Worm (Caenorhabditis elegans) whole organism, dauer: ENCODE results near the gene str-182.

Source experiments
- unc-62 ChIP-seq: sonication (generic microtip); optimal IDR thresholded peaks from 2 replicates; lab custom pipeline; 2017; ENCODE audit warnings: missing biosample characterization, missing genetic modification reagents, missing genetic modification characterization

The str-182 gene

DNA sequence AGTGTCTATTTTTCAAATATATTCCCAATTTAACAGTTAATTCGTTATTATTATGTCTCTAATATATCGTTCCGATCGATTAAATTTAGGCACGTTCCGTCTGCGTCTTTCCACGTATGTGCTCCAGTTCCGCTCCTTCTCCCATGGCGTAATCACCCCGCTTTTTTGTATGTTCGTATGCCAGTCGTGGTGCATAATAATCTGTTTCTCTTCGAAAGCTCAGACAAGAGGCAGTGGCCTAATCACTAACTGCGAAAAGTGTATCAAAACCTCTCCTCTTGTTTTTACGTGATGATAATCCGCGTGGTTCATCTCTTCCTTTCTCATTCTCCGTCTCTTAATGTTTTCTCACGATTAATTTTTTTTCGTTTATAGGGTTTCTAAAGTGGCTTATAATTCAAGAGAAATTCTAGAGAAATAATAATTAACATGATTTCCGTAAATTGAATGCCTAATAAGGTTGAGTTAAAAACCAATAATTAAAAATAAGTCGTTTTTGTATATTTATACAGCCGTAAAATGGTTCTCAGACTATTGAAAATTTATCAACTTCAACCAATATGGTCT, 14.5 kb upstream of the str-182 start:
- TF ChIP-seq unc-62 (GFP tag; lab: Kevin White, UChicago), result no peak

DNA sequence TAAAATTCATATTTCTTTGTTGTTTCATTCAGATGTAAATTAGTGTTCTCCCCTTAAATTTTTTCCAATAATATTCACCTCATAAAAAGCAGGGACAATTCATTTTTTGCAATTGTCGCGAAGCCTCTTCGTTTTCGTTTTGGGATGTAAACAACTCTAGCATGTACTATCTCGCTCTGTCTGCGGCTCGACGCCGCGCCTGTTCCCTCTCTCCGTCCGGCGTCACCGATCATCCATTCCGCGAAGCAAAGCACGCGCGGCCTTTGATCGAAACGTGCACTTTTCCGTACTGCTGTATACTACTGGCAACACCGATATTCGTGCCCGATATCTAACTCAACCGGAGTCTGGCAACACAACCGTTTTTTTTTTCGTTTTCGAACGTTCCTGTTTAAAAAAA, 13.7 kb upstream of the str-182 start:
- no peak for TF ChIP-seq unc-62 (GFP tag; lab: Kevin White, UChicago)

DNA sequence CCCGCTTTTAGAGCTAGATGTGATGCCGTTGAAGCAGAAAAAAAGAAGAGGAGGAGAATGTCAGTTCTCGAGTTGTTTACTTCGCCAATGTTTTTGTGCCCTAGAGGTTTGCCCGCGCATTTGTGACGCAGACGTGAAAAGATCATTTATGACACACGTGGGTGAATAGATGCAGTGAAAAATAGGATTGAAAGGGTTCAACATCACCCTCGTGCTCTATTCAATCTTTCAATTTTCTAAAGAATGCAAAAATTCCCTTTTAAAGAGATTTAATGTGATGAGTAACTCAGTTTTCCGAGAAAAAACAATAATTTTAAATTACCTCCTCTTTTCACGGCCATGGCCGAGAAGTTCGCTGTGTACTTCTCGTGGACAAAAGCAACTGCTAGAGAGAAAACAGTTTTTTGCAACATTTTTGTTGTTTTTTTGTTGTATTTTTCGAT, 13.2 kb upstream of the str-182 start:
- no peak for TF ChIP-seq unc-62 (GFP tag; lab: Kevin White, UChicago)

DNA sequence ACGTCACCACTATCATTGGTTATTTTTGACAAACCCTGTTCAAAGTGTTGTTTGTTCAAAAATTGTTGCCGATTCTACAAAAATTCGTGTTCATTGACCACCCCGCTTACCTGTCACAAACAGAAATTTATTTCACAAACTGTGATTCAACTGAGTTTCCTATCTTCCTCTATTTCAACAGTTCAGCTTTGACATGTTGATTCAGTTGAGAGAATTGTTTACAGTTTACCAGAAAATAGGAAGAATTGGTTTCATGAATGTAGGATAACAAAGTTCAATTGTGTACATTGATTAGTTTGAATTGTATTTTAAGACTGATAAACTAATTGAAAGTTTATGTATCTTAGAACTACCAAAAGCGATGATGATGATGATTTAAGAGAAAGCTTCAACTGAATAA, 12.4 kb upstream of the str-182 start:
- TF ChIP-seq unc-62 (GFP tag; lab: Kevin White, UChicago), result no peak

DNA sequence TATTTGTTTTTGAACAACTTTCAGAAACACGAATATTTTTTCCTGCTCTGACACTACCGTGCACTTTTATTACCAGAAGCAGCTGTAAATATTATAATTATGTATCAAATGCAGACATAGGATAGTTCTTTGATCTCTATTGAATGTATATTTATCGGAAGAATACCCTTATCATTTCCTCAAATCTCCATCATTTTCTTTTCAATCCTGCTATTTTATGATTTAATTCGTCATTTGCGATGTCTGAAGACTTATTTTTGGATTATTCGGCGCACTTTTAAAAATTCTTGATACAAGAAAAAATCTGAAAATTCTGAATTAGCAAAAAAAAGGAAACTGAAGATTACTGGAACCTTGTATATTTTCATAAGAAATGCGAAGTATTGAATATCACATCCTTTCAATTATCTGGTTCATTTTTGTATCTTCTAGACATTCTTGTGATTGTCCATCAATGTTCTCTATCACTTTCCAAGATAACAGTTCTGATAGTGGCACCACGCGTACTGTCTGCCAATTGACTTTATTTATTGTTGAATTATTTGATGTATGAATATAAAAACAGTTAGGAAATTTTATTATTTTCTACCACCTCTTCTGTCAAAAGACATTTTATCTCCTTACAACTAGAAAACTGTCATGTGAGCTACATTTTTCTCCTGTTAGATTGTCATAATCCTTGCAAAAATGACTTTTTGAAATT, 10.9 kb upstream of the str-182 start:
- TF ChIP-seq unc-62 (GFP tag; lab: Kevin White, UChicago), result no peak

DNA sequence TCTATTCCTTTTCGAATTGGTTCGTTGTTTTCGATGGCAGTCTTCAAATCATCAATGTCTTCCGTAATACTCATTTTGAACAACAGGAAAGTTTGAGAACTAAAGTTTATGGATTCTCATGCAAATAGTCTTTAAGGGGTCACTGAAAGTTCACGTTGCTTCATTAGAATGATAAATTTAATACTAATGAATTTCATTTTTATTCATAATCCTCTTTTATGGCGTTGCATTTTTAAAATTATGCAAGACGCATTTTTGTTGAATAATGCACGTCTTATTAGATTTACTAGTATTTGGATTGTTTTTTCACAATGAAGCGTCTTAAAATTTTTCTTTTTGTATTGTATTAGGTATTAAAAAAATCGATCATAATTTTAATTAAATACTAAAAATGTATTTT, 9.9 kb upstream of the str-182 start, which contains the start of gene C12D8.9:
Gene C12D8.9 (minus strand): TSS at position 101 of the 400 bp plus-strand sequence.
- no peak for TF ChIP-seq unc-62 (GFP tag; lab: Kevin White, UChicago)

DNA sequence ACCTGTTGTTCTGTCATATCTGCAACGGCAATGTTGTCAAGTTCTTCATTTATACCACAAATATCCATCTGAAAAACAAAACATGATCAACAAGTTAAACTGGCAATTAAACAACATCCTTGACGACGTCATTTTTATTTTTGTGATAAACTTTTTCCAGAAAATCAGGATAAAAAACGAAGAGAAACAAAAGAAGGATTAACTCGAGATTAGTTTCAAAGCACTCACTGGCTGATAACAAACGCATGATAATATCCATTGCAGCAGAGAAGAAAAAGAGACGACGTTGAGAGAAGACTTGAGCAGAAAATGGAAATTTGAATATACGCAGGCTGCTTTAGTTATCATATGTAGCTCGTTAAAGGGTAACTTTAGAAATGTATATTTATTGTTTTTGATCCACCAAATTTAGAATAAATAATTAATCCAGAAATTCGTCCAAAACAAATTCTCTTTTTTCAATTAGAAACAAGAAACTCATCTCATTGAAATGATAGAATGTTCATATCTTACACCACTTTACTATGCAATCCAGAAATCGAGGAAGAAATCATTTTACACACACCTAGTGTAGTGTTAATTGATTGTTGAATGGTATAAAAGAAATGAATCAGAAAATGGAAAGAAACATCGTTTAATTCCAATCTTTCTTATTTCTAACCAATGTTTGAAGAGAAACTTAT, 8.0 kb upstream of the str-182 start, which contains the start of the genes C12D8.21 and col-148:
Gene C12D8.21 (minus strand): TSS at position 68 of the 683 bp plus-strand sequence.
Gene col-148 (plus strand): TSS at position 633 of the 683 bp plus-strand sequence.
- TF ChIP-seq unc-62 (GFP tag; lab: Kevin White, UChicago), result no peak

DNA sequence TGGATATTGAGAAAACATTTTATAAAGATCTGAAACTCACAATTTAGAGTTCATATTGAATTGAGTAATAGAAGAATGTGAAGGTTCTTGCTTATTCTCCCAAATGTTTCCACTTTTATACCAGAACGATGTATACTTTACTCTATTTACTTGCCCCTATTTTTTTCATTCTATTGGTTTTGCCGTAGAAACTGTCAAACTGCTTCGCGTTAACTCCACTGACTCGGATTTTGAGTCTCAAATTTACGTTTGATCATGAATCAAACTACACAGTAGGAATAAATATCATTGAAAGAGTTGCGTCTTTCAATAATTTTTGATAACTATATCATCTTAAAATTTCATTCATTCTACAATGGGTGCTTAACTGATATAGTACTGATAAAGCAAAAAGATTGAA, 6.6 kb upstream of the str-182 start, which contains the start of gene fipr-8:
Gene fipr-8 (minus strand): TSS at position 101 of the 400 bp plus-strand sequence.
- no peak for TF ChIP-seq unc-62 (GFP tag; lab: Kevin White, UChicago)

DNA sequence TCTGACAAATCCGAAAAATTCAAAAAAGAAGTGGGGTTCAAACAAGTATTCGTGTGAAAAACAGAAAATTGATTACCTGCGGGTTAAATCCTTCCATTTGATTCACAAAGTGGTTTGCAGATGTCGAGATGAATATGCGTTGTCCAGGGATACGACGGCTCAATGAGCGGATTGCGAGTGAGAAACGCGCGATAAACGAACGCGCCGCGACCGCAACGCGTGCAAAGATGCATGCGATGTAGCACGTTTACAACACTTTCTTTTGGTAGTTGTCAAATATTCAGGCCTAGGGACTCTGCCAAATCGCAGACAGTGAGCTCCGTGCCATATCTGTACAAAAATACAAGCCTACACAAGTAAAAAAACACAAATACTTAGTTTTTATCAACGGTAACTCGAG, 5.4 kb upstream of the str-182 start, which contains the start of gene fubl-1:
Gene fubl-1 (minus strand): TSS at position 202 of the 400 bp plus-strand sequence.
- no peak for TF ChIP-seq unc-62 (GFP tag; lab: Kevin White, UChicago)

DNA sequence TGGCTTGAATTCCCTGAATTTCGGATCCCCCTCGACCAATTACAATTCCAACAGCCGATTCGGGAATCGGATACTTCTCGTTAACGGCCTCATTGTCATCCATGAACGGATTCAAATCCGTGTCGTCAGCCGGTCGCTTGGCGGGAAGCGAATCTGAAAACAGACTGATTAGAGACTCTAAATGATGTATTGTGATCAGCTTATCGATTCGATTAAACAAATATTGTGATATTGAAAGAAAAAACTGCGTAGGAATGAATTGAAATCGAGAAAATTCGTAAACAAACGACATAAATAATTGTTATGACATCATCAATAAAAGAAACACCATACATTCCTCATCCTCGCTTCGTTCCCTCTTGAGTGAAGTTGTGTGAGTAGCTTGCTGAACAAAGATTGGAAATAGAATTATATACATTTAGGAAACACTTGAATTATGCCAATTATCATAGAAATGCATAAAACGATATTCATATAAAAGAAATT, 4.8 kb upstream of the str-182 start:
- TF ChIP-seq unc-62 (GFP tag; lab: Kevin White, UChicago), result no peak

DNA sequence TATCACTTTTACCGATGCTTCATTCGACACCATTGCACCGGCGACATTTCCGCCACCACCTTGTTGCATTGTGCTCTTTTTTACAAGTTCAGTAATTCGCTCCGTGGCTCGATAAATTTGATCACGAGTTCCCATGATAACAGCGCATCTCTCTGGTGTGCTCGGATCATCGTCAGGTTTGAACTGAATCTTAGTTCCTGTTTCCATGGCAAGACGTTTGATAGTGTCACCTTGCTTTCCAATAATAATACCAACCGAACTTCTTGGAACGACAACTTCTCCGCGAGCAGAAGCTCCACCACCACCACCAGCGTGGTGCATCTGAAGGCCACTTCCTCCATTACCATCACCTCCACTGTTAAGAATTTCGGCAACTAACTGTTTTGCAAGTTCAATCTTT, 3.9 kb upstream of the str-182 start:
- TF ChIP-seq unc-62 (GFP tag; lab: Kevin White, UChicago), result no peak

DNA sequence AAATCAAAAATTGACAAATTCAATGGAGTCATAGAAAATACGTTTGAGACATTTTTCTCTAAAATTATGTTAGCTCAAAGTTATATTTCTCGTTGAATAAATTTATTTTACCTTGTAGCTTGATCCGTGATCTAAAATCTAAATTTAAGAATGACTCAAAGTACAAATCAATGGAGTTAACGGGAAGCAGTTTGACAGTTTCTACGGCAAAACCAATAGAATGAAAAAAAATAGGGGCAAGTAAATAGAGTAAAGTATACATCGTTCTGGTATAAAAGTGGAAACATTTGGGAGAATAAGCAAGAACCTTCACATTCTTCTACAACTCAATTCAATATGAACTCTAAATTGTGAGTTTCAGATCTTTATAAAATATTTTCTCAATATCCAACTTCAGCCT, 2.3 kb downstream of the str-182 start, which contains the start of gene fipr-6:
Gene fipr-6 (plus strand): TSS at position 301 of the 400 bp plus-strand sequence.
- TF ChIP-seq unc-62 (GFP tag; lab: Kevin White, UChicago), result no peak

DNA sequence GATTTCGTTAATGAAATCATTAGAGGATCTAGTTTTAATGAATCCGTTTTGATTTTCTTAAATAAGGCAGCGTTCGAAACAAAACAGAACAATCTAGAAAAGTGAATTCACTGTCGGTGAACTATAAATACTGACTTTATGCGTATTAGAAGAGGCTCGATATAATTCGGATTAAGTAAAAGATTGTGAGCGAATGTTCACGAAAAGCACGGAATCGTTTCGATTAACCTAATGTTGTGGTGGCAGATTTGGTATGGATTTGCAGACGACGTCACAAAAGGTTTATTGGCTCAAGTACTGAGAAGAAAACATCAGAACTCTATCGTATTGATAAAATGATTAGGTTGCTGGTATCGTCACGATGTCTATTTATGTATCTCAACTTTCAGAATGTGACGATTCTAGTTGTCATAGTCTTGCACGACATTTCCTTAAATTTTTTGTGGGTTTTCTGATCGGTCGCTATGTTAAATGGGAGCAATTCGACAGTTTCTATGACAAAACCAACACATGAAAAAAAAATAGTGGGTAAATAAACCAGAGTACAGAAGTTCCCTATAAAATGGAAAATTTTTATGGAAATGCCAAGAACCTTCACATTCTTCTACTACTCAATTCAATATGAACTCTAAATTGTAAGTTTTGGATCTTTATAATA, 3.9 kb downstream of the str-182 start, which contains the start of the genes pyt-1 and fipr-7:
Gene pyt-1 (minus strand): TSS at position 101 of the 658 bp plus-strand sequence.
Gene fipr-7 (plus strand): TSS at position 608 of the 658 bp plus-strand sequence.
- TF ChIP-seq unc-62 (GFP tag; lab: Kevin White, UChicago), result no peak

DNA sequence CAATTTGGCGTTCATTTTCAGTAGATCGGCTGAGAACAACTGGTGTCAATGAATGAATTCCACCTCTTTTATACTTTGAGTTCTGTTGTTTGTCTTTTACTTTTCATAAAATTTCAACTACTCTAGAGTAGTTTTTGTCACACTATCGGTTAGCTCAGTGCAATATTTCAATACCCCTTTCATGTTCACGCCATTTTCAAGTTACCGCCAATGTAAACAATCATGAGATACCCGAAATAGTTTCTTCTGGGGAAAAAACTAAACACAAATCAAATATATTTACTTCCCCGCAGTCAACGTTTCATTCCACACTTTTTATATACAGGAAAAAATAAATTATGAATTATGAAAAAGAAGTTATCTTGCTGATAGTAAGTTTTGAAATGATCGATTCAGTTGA, 4.9 kb downstream of the str-182 start, which contains the start of gene fipr-4:
Gene fipr-4 (minus strand): TSS at position 101 of the 400 bp plus-strand sequence.
- TF ChIP-seq unc-62 (GFP tag; lab: Kevin White, UChicago), result no peak

DNA sequence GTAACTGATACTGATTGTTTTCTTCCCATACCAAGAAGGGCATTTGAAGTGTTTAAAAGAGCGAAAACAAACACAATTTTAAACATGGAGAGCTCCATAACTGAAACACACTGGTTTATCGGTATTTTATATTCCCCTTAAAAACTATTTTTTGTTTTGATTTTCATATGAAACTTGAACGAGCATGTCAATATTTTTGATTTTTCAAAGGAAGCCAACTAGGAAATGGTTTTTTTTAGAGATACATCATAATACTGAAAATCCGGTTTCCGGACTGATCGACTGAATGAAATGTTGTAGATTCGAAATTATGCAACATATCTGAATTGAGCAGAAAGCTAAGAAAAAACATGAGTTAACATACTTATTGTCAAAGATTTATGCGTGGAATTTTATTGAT, 5.9 kb downstream of the str-182 start, which contains the start of gene ttr-19:
Gene ttr-19 (minus strand): TSS at position 101 of the 400 bp plus-strand sequence.
- TF ChIP-seq unc-62 (GFP tag; lab: Kevin White, UChicago), result no peak
